Worm (Caenorhabditis elegans) whole organism, young adult: ENCODE results near the gene C29F9.12.

Experiments used
- B0019.2 ChIP-seq: fragments of 200-800 bp; sonication (Bioruptor generic); conservative IDR thresholded peaks from 2 replicates; pipeline ENCODE4 v1.3.6; 2022; ENCODE audit warnings: missing genetic modification reagents, missing genetic modification characterization, missing compliant biosample characterization
- F37B4.10 ChIP-seq: fragments of 200-800 bp; sonication (Bioruptor generic); IDR thresholded peaks from 2 replicates; pipeline ENCODE4 v1.3.6; 2022; ENCODE audit warnings: missing genetic modification characterization, missing compliant biosample characterization
- T07F8.4 ChIP-seq: sonication (generic microtip); optimal IDR thresholded peaks from 2 replicates; lab custom pipeline; 2016; ENCODE audit warnings: mild to moderate bottlenecking, missing genetic modification characterization, moderate library complexity, missing compliant biosample characterization
- T26A5.8 ChIP-seq: sonication (generic microtip); optimal IDR thresholded peaks from 2 replicates; lab custom pipeline; 2016; ENCODE audit warnings: missing genetic modification characterization, missing compliant biosample characterization
- Y56A3A.18 ChIP-seq: fragments of 200-800 bp; sonication (Bioruptor generic); IDR thresholded peaks from 2 replicates; pipeline ENCODE4 v1.3.6; 2022; ENCODE audit warnings: missing genetic modification reagents, missing genetic modification characterization, missing compliant biosample characterization
- Y67H2A.10 ChIP-seq: fragments of 200-800 bp; sonication (Bioruptor generic); conservative IDR thresholded peaks from 2 replicates; pipeline ENCODE4 v1.3.6; 2022; ENCODE audit warnings: missing genetic modification reagents, missing genetic modification characterization, missing compliant biosample characterization
- akir-1 ChIP-seq: fragments of 200-800 bp; sonication (Bioruptor generic); optimal IDR thresholded peaks from 2 replicates; lab custom pipeline; 2018; ENCODE audit warnings: mild to moderate bottlenecking, missing genetic modification characterization, moderate library complexity, missing compliant biosample characterization
- attf-3 ChIP-seq: fragments of 200-800 bp; sonication (Bioruptor generic); conservative IDR thresholded peaks from 2 replicates; pipeline ENCODE4 v1.3.6; 2022; ENCODE audit warnings: missing genetic modification reagents, missing genetic modification characterization, missing compliant biosample characterization
- ceh-79 ChIP-seq: sonication (generic microtip); optimal IDR thresholded peaks from 2 replicates; lab custom pipeline; 2017; ENCODE audit warnings: mild to moderate bottlenecking, missing genetic modification characterization, missing compliant biosample characterization
- egrh-3 ChIP-seq: fragments of 200-800 bp; sonication (Bioruptor generic); IDR thresholded peaks from 2 replicates; pipeline ENCODE4 v1.3.6; 2022; ENCODE audit warnings: missing genetic modification reagents, missing genetic modification characterization, missing compliant biosample characterization
- him-1 ChIP-seq: sonication (generic microtip); optimal IDR thresholded peaks from 2 replicates; lab custom pipeline; 2016; ENCODE audit warnings: missing genotype, missing genetic modification reagents, missing genetic modification characterization, missing compliant biosample characterization
- hlh-12 ChIP-seq: sonication (generic microtip); optimal IDR thresholded peaks from 2 replicates; lab custom pipeline; 2016; ENCODE audit warnings: missing genetic modification characterization, missing compliant biosample characterization
- hmg-20 ChIP-seq: fragments of 200-800 bp; sonication (Bioruptor generic); IDR thresholded peaks from 2 replicates; pipeline ENCODE4 v1.3.6; 2022; ENCODE audit warnings: missing genetic modification reagents, missing genetic modification characterization, missing compliant biosample characterization
- let-607 ChIP-seq, 2 experiments: fragments of 200-800 bp in 1 of 2; sonication (Bioruptor generic) in 1 of 2; sonication (generic microtip) in 1 of 2; optimal IDR thresholded peaks; 2 replicates each; lab custom pipeline; 2016 to 2018; ENCODE audit warnings: mild to moderate bottlenecking in 2 of 2, missing compliant biosample characterization in 2 of 2, missing genetic modification characterization in 2 of 2, moderate library complexity in 2 of 2, missing genotype in 1 of 2
- lin-26 ChIP-seq: fragments of 200-800 bp; sonication (Bioruptor generic); IDR thresholded peaks from 2 replicates; pipeline ENCODE4 v1.3.6; 2022; ENCODE audit warnings: missing genetic modification reagents, missing genetic modification characterization, missing compliant biosample characterization
- nfyb-1 ChIP-seq: fragments of 200-800 bp; sonication (Bioruptor generic); IDR thresholded peaks from 2 replicates; pipeline ENCODE4 v1.3.6; 2022; ENCODE audit warnings: missing genetic modification reagents, missing genetic modification characterization, missing compliant biosample characterization
- nhr-80 ChIP-seq: sonication (generic microtip); optimal IDR thresholded peaks from 2 replicates; lab custom pipeline; 2016; ENCODE audit warnings: missing genetic modification characterization, missing compliant biosample characterization
- rcor-1 ChIP-seq: fragments of 200-800 bp; sonication (Bioruptor generic); IDR thresholded peaks from 2 replicates; pipeline ENCODE4 v1.3.6; 2022; ENCODE audit warnings: missing genetic modification reagents, missing genetic modification characterization, missing compliant biosample characterization
- sea-2 ChIP-seq: fragments of 200-800 bp; sonication (Bioruptor generic); IDR thresholded peaks from 2 replicates; pipeline ENCODE4 v1.3.6; 2022; ENCODE audit warnings: missing genetic modification characterization, missing compliant biosample characterization
- snpc-4 ChIP-seq, 5 experiments: fragments of 150-350 bp in 1 of 5; sonication (generic microtip) in 4 of 5; optimal IDR thresholded peaks; 2 replicates each; lab custom pipeline; 2014 to 2018; ENCODE audit warnings: missing genetic modification characterization in 5 of 5, missing biosample characterization in 3 of 5, antibody characterized with exemption in 2 of 5, mild to moderate bottlenecking in 2 of 5, missing compliant biosample characterization in 2 of 5, missing genotype in 2 of 5, moderate library complexity in 2 of 5, missing genetic modification reagents in 1 of 5
- somi-1 ChIP-seq: fragments of 200-800 bp; sonication (Bioruptor generic); optimal IDR thresholded peaks from 2 replicates; lab custom pipeline; 2018; ENCODE audit warnings: mild to moderate bottlenecking, missing genetic modification characterization, missing compliant biosample characterization
- sptf-2 ChIP-seq: fragments of 200-800 bp; sonication (Bioruptor generic); optimal IDR thresholded peaks from 2 replicates; lab custom pipeline; 2018; ENCODE audit warnings: mild to moderate bottlenecking, missing genetic modification characterization, missing compliant biosample characterization
- zim-3 ChIP-seq: sonication (generic microtip); optimal IDR thresholded peaks from 2 replicates; lab custom pipeline; 2017; ENCODE audit warnings: mild to moderate bottlenecking, missing genetic modification characterization, moderate library complexity, missing compliant biosample characterization
- ztf-6 ChIP-seq: fragments of 200-800 bp; sonication (Bioruptor generic); IDR thresholded peaks from 2 replicates; pipeline ENCODE4 v1.3.6; 2022; ENCODE audit warnings: missing genetic modification reagents, missing genetic modification characterization, missing compliant biosample characterization

The C29F9.12 gene

DNA sequence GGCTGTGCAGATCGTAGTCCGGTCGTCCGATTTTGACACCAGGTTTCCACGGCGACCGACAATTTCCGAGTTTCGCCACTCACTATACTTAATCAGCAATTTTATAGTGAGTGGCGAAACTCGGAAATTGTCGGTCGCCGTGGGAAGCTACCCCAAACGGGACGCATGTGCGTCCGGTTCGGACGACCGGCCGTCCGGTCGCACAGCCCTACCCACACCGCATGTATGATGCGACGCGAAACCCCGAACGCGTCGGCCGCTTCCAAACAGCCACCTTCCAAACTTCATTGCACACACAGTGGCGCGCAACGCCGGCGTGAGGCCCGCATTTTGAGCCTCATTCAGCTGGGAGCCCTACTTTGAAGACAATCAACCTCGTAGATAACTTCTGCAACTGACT is 29.3 kb upstream of the C29F9.12 start:
- TF ChIP-seq lin-26 (GFP tag; lab: Robert Waterston, UW) (0 out of 2 replicates have a peak, but pooled peaks have one; percentile 30), snpc-4 (GFP tag; optimal IDR thresholded peaks at IDR 0.05; lab: Kevin White, UChicago) (no peak), snpc-4 (tag; optimal IDR thresholded peaks at IDR 0.05; lab: Kevin White, UChicago) (peak in 2 of 4 experiments; percentile 67 to 85), ztf-6 (GFP tag; lab: Robert Waterston, UW) (0 out of 2 replicates have a peak, but pooled peaks have one; percentile 12), F37B4.10 (GFP tag; lab: Robert Waterston, UW) (0 out of 2 replicates have a peak, but pooled peaks have one; percentile 51), T26A5.8 (no peak)
- TF ChIP-seq, all 124 proteins: peak for 4

- no peak for TF ChIP-seq B0019.2 (GFP tag; lab: Robert Waterston, UW)
- TF ChIP-seq attf-3 (GFP tag; lab: Robert Waterston, UW): no peak
- TF ChIP-seq, all 124 proteins: peak for 0
Observed at ce11 chrIII:149132-149531, 27.3 kb upstream of the C29F9.12 start.

DNA sequence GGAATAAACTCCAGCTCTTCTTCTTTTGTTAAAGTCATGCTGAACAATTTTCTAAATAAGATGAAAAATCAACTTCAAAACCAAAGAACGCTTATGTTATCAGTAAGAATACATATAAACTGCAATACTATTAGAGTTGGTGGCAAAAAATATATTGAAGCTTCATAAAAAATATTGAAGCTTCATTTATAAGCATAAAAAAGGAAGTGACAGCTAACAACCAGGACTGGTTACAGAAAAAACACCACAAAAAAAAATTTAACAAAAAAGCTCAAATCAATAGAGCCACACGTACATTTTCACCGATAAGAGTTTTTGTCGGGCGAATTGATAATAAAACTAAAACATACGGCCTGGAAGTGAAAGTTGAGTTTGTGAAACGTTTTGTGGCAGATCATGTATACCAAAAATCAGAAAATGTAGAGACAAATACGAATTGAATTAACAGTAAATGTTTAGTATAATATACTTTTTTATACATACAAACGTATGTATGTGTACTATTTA is 25.8 kb upstream of the C29F9.12 start, which contains the start of gene sqst-5:
sqst-5 (minus strand) TSS at position 51 of the 507 bp plus-strand sequence.
- TF ChIP-seq hlh-12 (tag; lab: Kevin White, UChicago) (no peak), hmg-20 (GFP tag; lab: Robert Waterston, UW) (no peak), nhr-80 (tag; lab: Kevin White, UChicago) (peak; percentile 69), Y56A3A.18 (GFP tag; lab: Robert Waterston, UW) (no peak)
- TF ChIP-seq, all 124 proteins: peak for 1

DNA sequence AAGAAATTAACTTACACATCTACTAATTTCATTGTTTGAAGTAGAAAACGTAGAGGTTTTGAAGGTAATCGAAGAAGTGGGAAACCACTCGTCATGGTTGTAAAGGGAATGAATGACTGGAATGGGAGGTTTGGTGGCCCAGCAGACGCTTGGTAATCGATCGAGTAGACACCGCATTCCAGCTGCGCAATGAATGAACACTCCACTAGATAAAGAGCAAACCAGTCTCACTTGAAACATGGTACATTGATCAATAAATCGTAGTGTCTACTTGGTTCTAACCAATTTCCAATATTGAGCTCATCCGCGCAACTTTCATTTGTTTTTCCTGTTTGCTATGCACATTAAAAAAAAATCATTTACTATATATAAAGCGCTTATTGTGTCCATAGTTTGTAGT is 24.5 kb upstream of the C29F9.12 start, which contains the start of gene fbxb-84:
fbxb-84 (minus strand) TSS at position 101 of the 400 bp plus-strand sequence.
- no peak for TF ChIP-seq hmg-20 (GFP tag; lab: Robert Waterston, UW)
- TF ChIP-seq sea-2 (GFP tag; lab: Robert Waterston, UW): no peak
- no peak for TF ChIP-seq somi-1
- TF ChIP-seq rcor-1 (GFP tag; lab: Robert Waterston, UW): no peak

- TF ChIP-seq egrh-3 (GFP tag; lab: Robert Waterston, UW) (no peak), akir-1 (no peak), let-607 (tag; optimal IDR thresholded peaks at IDR 0.05; lab: Kevin White, UChicago) (no peak), him-1 (tag; lab: Kevin White, UChicago) (no peak), Y67H2A.10 (GFP tag; lab: Robert Waterston, UW) (no peak), zim-3 (tag; lab: Kevin White, UChicago) (no peak), ceh-79 (tag; lab: Kevin White, UChicago) (no peak)
Observed at ce11 chrIII:145078-145477, 23.2 kb upstream of the C29F9.12 start, which contains the start of the genes T17A3.12 and fbxb-83. Gene T17A3.12 (minus strand): TSS chrIII:145178. Gene fbxb-83 (minus strand): TSS chrIII:145211.

DNA sequence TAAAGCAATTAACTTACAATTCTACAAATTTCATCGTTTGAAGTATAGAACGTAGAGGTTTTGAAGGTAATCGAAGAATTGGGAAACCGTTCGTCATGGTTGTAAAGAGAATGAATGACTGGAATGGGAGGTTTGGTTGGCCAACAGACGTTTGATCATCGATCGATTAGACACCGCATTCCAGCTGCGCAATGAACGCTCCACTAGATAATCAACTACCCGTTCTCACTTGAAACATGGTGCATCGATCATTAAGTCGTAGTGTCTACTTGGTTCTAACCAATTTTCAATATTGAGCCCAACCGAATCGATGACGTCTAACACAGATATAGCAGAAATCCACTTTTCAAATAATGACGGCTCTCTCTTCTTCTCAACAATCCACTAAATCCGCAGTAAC is 21.3 kb upstream of the C29F9.12 start, which contains the start of gene fbxb-82:
fbxb-82 (minus strand) TSS at position 101 of the 400 bp plus-strand sequence.
- TF ChIP-seq sptf-2 (GFP tag; lab: Kevin White, UChicago) (no peak), T07F8.4 (tag; lab: Kevin White, UChicago) (no peak)
- TF ChIP-seq, all 124 proteins: peak for 0

DNA sequence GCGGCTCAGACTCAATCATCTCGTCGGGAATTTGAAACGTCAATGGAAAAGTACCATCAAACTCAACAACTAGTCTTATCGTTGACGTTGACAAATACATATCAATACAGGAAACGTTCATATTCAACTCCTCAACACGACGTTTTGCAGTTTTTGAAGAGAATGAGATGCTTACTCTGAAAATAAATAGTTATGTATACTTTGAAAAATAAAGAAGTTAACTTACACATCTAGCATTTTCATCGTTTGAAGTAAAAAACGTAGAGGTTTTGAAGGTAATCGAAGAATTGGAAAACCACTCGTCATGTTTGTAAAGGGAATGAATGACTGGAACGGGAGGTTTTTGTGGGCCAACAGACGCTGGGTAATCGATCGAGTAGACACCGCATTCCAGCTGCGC is 19.1 kb upstream of the C29F9.12 start, which contains the start of gene fbxb-81:
fbxb-81 (minus strand) TSS at position 314 of the 400 bp plus-strand sequence.
- no peak for TF ChIP-seq nfyb-1 (GFP tag; lab: Robert Waterston, UW)
